Worm (Caenorhabditis elegans) whole organism, young adult: ENCODE measurements around the gene srz-15.
A peak's percentile ranks its signal among the peaks of the same experiment; 100 is the strongest.

Experiments
- C06A6.2 ChIP-seq: fragments of 200-800 bp; sonication (Bioruptor generic); conservative IDR thresholded peaks from 2 replicates; pipeline ENCODE4 v1.3.6; 2022; ENCODE audit warnings: missing genetic modification characterization, missing compliant biosample characterization
- D2030.7 ChIP-seq: fragments of 200-800 bp; sonication (Bioruptor generic); IDR thresholded peaks from 2 replicates; pipeline ENCODE4 v1.3.6; 2022; ENCODE audit warnings: missing genetic modification reagents, missing genetic modification characterization, missing compliant biosample characterization
- F23B12.7 ChIP-seq: sonication (generic microtip); optimal IDR thresholded peaks from 2 replicates; lab custom pipeline; 2017; ENCODE audit warnings: missing genetic modification characterization, mild to moderate bottlenecking, missing compliant biosample characterization, antibody characterized with exemption, moderate library complexity; ENCODE audit not compliant: insufficient read depth
- F37B4.10 ChIP-seq: fragments of 200-800 bp; sonication (Bioruptor generic); IDR thresholded peaks from 2 replicates; pipeline ENCODE4 v1.3.6; 2022; ENCODE audit warnings: missing genetic modification characterization, missing compliant biosample characterization
- F52B5.7 ChIP-seq: sonication (generic microtip); optimal IDR thresholded peaks from 2 replicates; lab custom pipeline; 2016; ENCODE audit warnings: mild to moderate bottlenecking, missing genetic modification characterization, missing compliant biosample characterization
- K11D2.4 ChIP-seq: fragments of 200-800 bp; sonication (Bioruptor generic); IDR thresholded peaks from 2 replicates; pipeline ENCODE4 v1.3.6; 2022; ENCODE audit warnings: missing genetic modification reagents, missing genetic modification characterization, missing compliant biosample characterization
- Y53F4B.3 ChIP-seq: fragments of 200-800 bp; sonication (Bioruptor generic); IDR thresholded peaks from 2 replicates; pipeline ENCODE4 v1.3.6; 2022; ENCODE audit warnings: missing genetic modification reagents, missing genetic modification characterization, missing compliant biosample characterization
- akir-1 ChIP-seq: fragments of 200-800 bp; sonication (Bioruptor generic); optimal IDR thresholded peaks from 2 replicates; lab custom pipeline; 2018; ENCODE audit warnings: mild to moderate bottlenecking, missing genetic modification characterization, moderate library complexity, missing compliant biosample characterization
- aptf-2 ChIP-seq: fragments of 200-800 bp; sonication (Bioruptor generic); conservative IDR thresholded peaks from 2 replicates; pipeline ENCODE4 v1.3.6; 2022; ENCODE audit warnings: missing genetic modification reagents, missing genetic modification characterization, missing compliant biosample characterization
- aptf-3 ChIP-seq: fragments of 200-800 bp; sonication (Bioruptor generic); IDR thresholded peaks from 2 replicates; pipeline ENCODE4 v1.3.6; 2022; ENCODE audit warnings: missing genetic modification characterization, missing compliant biosample characterization
- attf-3 ChIP-seq: fragments of 200-800 bp; sonication (Bioruptor generic); conservative IDR thresholded peaks from 2 replicates; pipeline ENCODE4 v1.3.6; 2022; ENCODE audit warnings: missing genetic modification reagents, missing genetic modification characterization, missing compliant biosample characterization
- attf-5 ChIP-seq: fragments of 200-800 bp; sonication (Bioruptor generic); optimal IDR thresholded peaks from 2 replicates; lab custom pipeline; 2018; ENCODE audit warnings: mild to moderate bottlenecking, missing genetic modification characterization, missing compliant biosample characterization
- ceh-58 ChIP-seq: fragments of 200-800 bp; sonication (Bioruptor generic); IDR thresholded peaks from 2 replicates; pipeline ENCODE4 v1.3.6; 2022; ENCODE audit warnings: missing genetic modification characterization, missing compliant biosample characterization
- ceh-79 ChIP-seq: sonication (generic microtip); optimal IDR thresholded peaks from 2 replicates; lab custom pipeline; 2017; ENCODE audit warnings: mild to moderate bottlenecking, missing genetic modification characterization, missing compliant biosample characterization
- dpff-1 ChIP-seq: sonication (generic microtip); optimal IDR thresholded peaks from 2 replicates; lab custom pipeline; 2017; ENCODE audit warnings: mild to moderate bottlenecking, missing genetic modification characterization, missing compliant biosample characterization
- egl-44 ChIP-seq: fragments of 200-800 bp; sonication (Bioruptor generic); IDR thresholded peaks from 2 replicates; pipeline ENCODE4 v1.3.6; 2022; ENCODE audit warnings: missing genetic modification reagents, missing genetic modification characterization, missing compliant biosample characterization
- ekl-4 ChIP-seq: fragments of 200-800 bp; sonication (Bioruptor generic); IDR thresholded peaks from 2 replicates; pipeline ENCODE4 v1.3.6; 2022; ENCODE audit warnings: missing genetic modification reagents, missing genetic modification characterization, missing compliant biosample characterization
- ets-4 ChIP-seq: fragments of 200-800 bp; sonication (Bioruptor generic); optimal IDR thresholded peaks from 2 replicates; lab custom pipeline; 2018; ENCODE audit warnings: mild to moderate bottlenecking, missing genetic modification characterization, missing compliant biosample characterization
- fkh-3 ChIP-seq: sonication (generic microtip); optimal IDR thresholded peaks from 2 replicates; lab custom pipeline; 2016; ENCODE audit warnings: mild to moderate bottlenecking, missing genetic modification characterization, missing compliant biosample characterization
- let-526 ChIP-seq: fragments of 200-800 bp; sonication (Bioruptor generic); IDR thresholded peaks from 2 replicates; pipeline ENCODE4 v1.3.6; 2022; ENCODE audit warnings: missing genetic modification reagents, missing genetic modification characterization, missing compliant biosample characterization
- let-607 ChIP-seq, 2 experiments: fragments of 200-800 bp in 1 of 2; sonication (Bioruptor generic) in 1 of 2; sonication (generic microtip) in 1 of 2; optimal IDR thresholded peaks; 2 replicates each; lab custom pipeline; 2016 to 2018; ENCODE audit warnings: mild to moderate bottlenecking in 2 of 2, missing compliant biosample characterization in 2 of 2, missing genetic modification characterization in 2 of 2, moderate library complexity in 2 of 2, missing genotype in 1 of 2
- lin-35 ChIP-seq, 3 experiments: fragments of 150-350 bp in 2 of 3; sonication (generic microtip) in 1 of 3; optimal IDR thresholded peaks; 2 replicates each; lab custom pipeline; 2014 to 2018; ENCODE audit warnings: missing biosample characterization in 3 of 3, missing genetic modification characterization in 3 of 3, missing genetic modification reagents in 3 of 3
- lin-54 ChIP-seq: fragments of 200-800 bp; sonication (Bioruptor generic); optimal IDR thresholded peaks from 2 replicates; lab custom pipeline; 2018; ENCODE audit warnings: mild to moderate bottlenecking, missing genetic modification characterization, missing compliant biosample characterization
- madf-8 ChIP-seq: fragments of 200-800 bp; sonication (Bioruptor generic); conservative IDR thresholded peaks from 2 replicates; pipeline ENCODE4 v1.3.6; 2022; ENCODE audit warnings: missing genetic modification reagents, missing genetic modification characterization, missing compliant biosample characterization
- nhr-80 ChIP-seq: sonication (generic microtip); optimal IDR thresholded peaks from 2 replicates; lab custom pipeline; 2016; ENCODE audit warnings: missing genetic modification characterization, missing compliant biosample characterization
- pha-4 ChIP-seq: fragments of 150-350 bp; sonication (generic microtip); optimal IDR thresholded peaks from 2 replicates; lab custom pipeline; 2014; ENCODE audit warnings: missing biosample characterization, missing genetic modification reagents, missing genetic modification characterization
- snpc-1.3 ChIP-seq: sonication (generic microtip); optimal IDR thresholded peaks from 2 replicates; lab custom pipeline; 2017; ENCODE audit warnings: missing genetic modification characterization, mild to moderate bottlenecking, missing compliant biosample characterization, antibody characterized with exemption, moderate library complexity, missing genotype, missing genetic modification reagents; ENCODE audit not compliant: insufficient read depth
- snpc-4 ChIP-seq, 5 experiments: fragments of 150-350 bp in 1 of 5; sonication (generic microtip) in 4 of 5; optimal IDR thresholded peaks; 2 replicates each; lab custom pipeline; 2014 to 2018; ENCODE audit warnings: missing genetic modification characterization in 5 of 5, missing biosample characterization in 3 of 5, antibody characterized with exemption in 2 of 5, mild to moderate bottlenecking in 2 of 5, missing compliant biosample characterization in 2 of 5, missing genotype in 2 of 5, moderate library complexity in 2 of 5, missing genetic modification reagents in 1 of 5
- unc-62 ChIP-seq: fragments of 150-350 bp; optimal IDR thresholded peaks from 2 replicates; lab custom pipeline; 2014; ENCODE audit warnings: missing biosample characterization, missing genetic modification reagents, missing genetic modification characterization
- ztf-18 ChIP-seq: sonication (generic microtip); optimal IDR thresholded peaks from 2 replicates; lab custom pipeline; 2016; ENCODE audit warnings: missing genotype, mild to moderate bottlenecking, missing genetic modification characterization, missing compliant biosample characterization
- ztf-26 ChIP-seq: sonication (generic microtip); optimal IDR thresholded peaks from 2 replicates; lab custom pipeline; 2017; ENCODE audit warnings: missing genetic modification characterization, missing compliant biosample characterization
- ztf-6 ChIP-seq: fragments of 200-800 bp; sonication (Bioruptor generic); IDR thresholded peaks from 2 replicates; pipeline ENCODE4 v1.3.6; 2022; ENCODE audit warnings: missing genetic modification reagents, missing genetic modification characterization, missing compliant biosample characterization

Gene srz-15

DNA sequence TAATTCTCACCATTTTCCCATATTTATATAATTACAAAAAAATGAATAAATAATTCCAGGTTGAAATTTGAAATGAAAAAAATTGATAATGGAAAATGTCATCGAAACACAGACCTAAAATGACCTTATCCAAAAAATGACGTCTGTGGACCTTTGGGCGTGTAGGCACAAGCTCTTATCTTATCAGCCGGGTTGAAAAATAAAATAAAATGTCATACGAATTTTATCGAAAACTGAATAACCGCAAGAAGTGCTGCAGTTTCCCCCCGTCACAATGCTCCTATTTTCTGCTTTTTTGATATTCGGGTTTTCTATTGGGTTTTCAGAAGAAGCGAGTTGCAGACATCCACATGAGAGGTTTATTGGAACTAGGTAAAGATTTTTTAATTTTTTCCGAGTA is 49.7 kb upstream of the srz-15 start, which contains the start of gene clec-186 (continued):
- TF ChIP-seq lin-54 (GFP tag; lab: Kevin White, UChicago) (no peak), Y53F4B.3 (GFP tag; lab: Robert Waterston, UW) (no peak), ceh-58 (no peak), ekl-4 (GFP tag; lab: Robert Waterston, UW) (no peak), F23B12.7 (tag; lab: Kevin White, UChicago) (no peak), C06A6.2 (GFP tag; lab: Robert Waterston, UW) (no peak), K11D2.4 (GFP tag; lab: Robert Waterston, UW) (no peak), D2030.7 (no peak)

DNA sequence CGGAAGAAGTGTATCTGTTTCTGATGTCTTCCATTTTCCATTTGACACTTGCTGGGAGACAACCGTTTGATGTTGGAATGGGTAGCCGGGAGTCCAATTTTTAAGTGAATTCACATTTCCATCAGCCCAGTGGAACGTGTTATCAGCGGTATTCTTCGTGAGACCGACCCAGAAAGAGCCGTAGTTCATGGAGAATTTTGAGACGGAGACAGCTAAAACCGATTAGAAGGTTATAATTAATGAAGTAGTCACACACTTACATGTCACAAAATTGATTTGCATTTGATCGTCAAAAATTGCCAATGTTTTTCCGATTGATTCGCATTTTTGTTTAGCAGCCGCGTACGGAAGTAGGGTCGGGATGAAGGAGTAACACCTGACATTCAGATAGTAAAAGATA is 46.2 kb upstream of the srz-15 start:
- peak; percentile 26 for TF ChIP-seq ets-4 (GFP tag; lab: Kevin White, UChicago)
- no peak for TF ChIP-seq ztf-6 (GFP tag; lab: Robert Waterston, UW)
- peak; percentile 88 for TF ChIP-seq nhr-80
- TF ChIP-seq attf-5 (GFP tag; lab: Kevin White, UChicago) = no peak
- no peak for TF ChIP-seq attf-3 (GFP tag; lab: Robert Waterston, UW)
- peak in 1 of 2 experiments; percentile 16 for TF ChIP-seq let-607 (tag; optimal IDR thresholded peaks at IDR 0.05; lab: Kevin White, UChicago)

DNA sequence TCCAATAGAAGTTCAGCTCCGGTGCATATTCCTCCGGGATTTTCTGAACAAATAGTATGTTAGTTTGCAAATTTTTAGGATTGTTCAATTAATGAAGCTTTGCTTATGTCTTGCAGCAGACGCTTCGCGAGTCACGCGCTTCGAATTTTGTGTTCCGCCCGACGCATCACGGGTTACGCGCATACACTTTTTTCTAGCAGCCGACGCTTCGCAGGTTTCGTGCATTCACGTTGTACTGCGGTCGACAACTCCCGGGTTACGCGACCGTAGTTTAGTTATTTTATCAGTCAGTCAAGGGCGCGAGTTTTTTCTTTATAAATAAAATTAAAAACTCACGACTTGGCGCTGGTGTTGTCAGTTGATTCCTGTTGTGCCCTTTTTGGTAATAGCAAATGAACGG is 45.8 kb upstream of the srz-15 start:
- no peak for TF ChIP-seq attf-3 (GFP tag; lab: Robert Waterston, UW)
- 0 out of 2 replicates have a peak, but pooled peaks have one; percentile 25 for TF ChIP-seq F37B4.10 (GFP tag; lab: Robert Waterston, UW)
- TF ChIP-seq ztf-26 (tag; lab: Kevin White, UChicago) = no peak
- TF ChIP-seq snpc-4 (GFP tag; optimal IDR thresholded peaks at IDR 0.05; lab: Kevin White, UChicago) = no peak
- peak; percentile 46 to 89 (median 70) for TF ChIP-seq snpc-4 (tag; optimal IDR thresholded peaks at IDR 0.05; lab: Kevin White, UChicago)
- no peak for TF ChIP-seq lin-35 (GFP tag; optimal IDR thresholded peaks at IDR 0.05; lab: Kevin White, UChicago)
- TF ChIP-seq aptf-2 (GFP tag; lab: Robert Waterston, UW) = no peak
- TF ChIP-seq, all 124 proteins: peak for 2

DNA sequence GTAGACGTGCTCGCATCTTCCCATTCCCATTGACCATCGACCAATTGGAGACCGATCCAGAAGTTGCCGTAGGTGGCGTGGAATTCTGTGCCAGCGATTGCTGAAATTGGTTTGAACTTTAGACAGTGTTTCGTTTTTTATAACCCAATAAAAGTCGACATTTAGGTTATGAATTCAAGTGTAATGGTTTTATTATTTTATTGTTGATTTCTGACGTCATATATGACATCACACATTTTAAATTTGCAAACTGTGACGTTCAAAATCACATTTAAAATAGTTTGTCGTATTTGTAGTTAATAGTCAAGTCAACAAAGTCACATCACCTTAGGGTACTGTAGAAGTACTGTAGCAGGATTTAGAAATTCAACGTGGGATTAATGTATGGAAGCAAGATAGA is 45.3 kb upstream of the srz-15 start:
- no peak for TF ChIP-seq ztf-18 (tag; lab: Kevin White, UChicago)
- no peak for TF ChIP-seq egl-44 (GFP tag; lab: Robert Waterston, UW)
- no peak for TF ChIP-seq akir-1 (GFP tag; lab: Kevin White, UChicago)

DNA sequence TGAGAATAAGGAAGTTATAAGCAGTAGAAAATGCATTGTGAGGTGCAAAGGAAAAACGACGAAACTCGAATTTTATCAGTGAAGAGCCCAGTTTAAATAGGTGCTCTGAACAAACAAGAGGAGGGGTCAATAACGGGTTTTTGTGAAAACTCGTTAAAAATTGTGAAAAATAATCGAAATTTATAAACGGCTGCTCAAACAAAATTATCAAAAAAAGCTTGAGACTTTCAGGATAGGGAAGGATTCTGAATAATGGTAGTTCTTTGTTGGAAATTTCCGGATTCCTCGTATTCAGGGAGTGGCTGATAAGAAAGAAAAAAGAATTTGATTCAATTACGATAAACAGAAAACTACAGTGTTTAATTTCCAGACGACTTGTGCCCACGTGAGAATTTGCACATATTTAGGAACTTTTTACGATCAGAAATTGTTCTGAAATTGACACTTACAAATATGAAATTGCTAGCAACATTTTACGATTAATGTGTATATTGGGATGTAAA is 44.1 kb upstream of the srz-15 start, which contains the start of gene clec-187:
Gene clec-187 (minus strand): TSS at position 51 of the 503 bp plus-strand sequence.
- no peak for TF ChIP-seq dpff-1 (tag; lab: Kevin White, UChicago)
- TF ChIP-seq let-526 (GFP tag; lab: Robert Waterston, UW) = no peak
- no peak for TF ChIP-seq snpc-1.3 (tag; lab: Kevin White, UChicago)
- no peak for TF ChIP-seq aptf-3
- no peak for TF ChIP-seq ceh-79 (tag; lab: Kevin White, UChicago)
- TF ChIP-seq madf-8 (GFP tag; lab: Robert Waterston, UW) = no peak
- no peak for TF ChIP-seq F52B5.7 (tag; lab: Kevin White, UChicago)
- no peak for TF ChIP-seq fkh-3
- TF ChIP-seq C06A6.2 (GFP tag; lab: Robert Waterston, UW) = no peak
- TF ChIP-seq unc-62 = no peak
- no peak for TF ChIP-seq nhr-80
- no peak for TF ChIP-seq pha-4 (tag; lab: Kevin White, UChicago)
- no peak for TF ChIP-seq lin-54 (GFP tag; lab: Kevin White, UChicago)
